Worm (Caenorhabditis elegans) whole organism, early embryonic: ENCODE results near the gene F15D4.5.

Experiments used
- F13C5.2 ChIP-seq: sonication (generic microtip); optimal IDR thresholded peaks from 2 replicates; lab custom pipeline; 2017; ENCODE audit warnings: mild to moderate bottlenecking, missing genetic modification characterization, inconsistent platforms, missing compliant biosample characterization
- ama-1 ChIP-seq: fragments of 150-350 bp; optimal IDR thresholded peaks from 2 replicates; lab custom pipeline; 2014
- ceh-36 ChIP-seq: sonication (generic microtip); optimal IDR thresholded peaks from 2 replicates; lab custom pipeline; 2016; ENCODE audit warnings: missing genetic modification characterization, inconsistent platforms, missing compliant biosample characterization
- flt-1 ChIP-seq: fragments of 200-800 bp; sonication (Bioruptor generic); IDR thresholded peaks from 2 replicates; pipeline ENCODE4 v1.3.6; 2022; ENCODE audit warnings: missing genetic modification characterization, missing compliant biosample characterization
- hmbx-1 ChIP-seq: sonication (generic microtip); optimal IDR thresholded peaks from 2 replicates; lab custom pipeline; 2016; ENCODE audit warnings: mild to moderate bottlenecking, missing genetic modification characterization, missing compliant biosample characterization
- pes-1 ChIP-seq: fragments of 200-800 bp; sonication (Bioruptor generic); IDR thresholded peaks from 2 replicates; pipeline ENCODE4 v1.3.6; 2022; ENCODE audit warnings: missing genetic modification reagents, missing genetic modification characterization, missing compliant biosample characterization
- scrt-1 ChIP-seq: fragments of 200-800 bp; sonication (Bioruptor generic); IDR thresholded peaks from 2 replicates; pipeline ENCODE4 v1.3.6; 2022; ENCODE audit warnings: missing genetic modification characterization, missing compliant biosample characterization
- sea-1 ChIP-seq: fragments of 200-800 bp; sonication (Bioruptor generic); conservative IDR thresholded peaks from 2 replicates; pipeline ENCODE4 v1.3.6; 2022; ENCODE audit warnings: missing genetic modification characterization, missing compliant biosample characterization
- tbx-37 ChIP-seq: fragments of 200-800 bp; sonication (Bioruptor generic); conservative IDR thresholded peaks from 2 replicates; pipeline ENCODE4 v1.3.6; 2022; ENCODE audit warnings: missing genetic modification reagents, missing genetic modification characterization, missing compliant biosample characterization
- tra-4 ChIP-seq: sonication (generic microtip); optimal IDR thresholded peaks from 2 replicates; lab custom pipeline; 2017; ENCODE audit warnings: missing genetic modification characterization, missing compliant biosample characterization

- TF ChIP-seq ceh-36 (tag; lab: Kevin White, UChicago), result no peak
- no peak for TF ChIP-seq flt-1 (GFP tag; lab: Robert Waterston, UW)
- no peak for TF ChIP-seq pes-1 (GFP tag; lab: Robert Waterston, UW)
- TF ChIP-seq ama-1, result no peak
- TF ChIP-seq F13C5.2 (tag; lab: Kevin White, UChicago), result no peak
- no peak for TF ChIP-seq tra-4 (tag; lab: Kevin White, UChicago)
- no peak for TF ChIP-seq tbx-37 (GFP tag; lab: Robert Waterston, UW)
- TF ChIP-seq hmbx-1 (tag; lab: Kevin White, UChicago), result no peak
- no peak for TF ChIP-seq sea-1
- no peak for TF ChIP-seq scrt-1 (GFP tag; lab: Robert Waterston, UW)
These were observed 37.4 kb downstream of the F15D4.5 start for ce11 chrII:13282566-13282965.
